Fruit fly (Drosophila melanogaster): ENCODE results near the gene CG43389.
A peak's percentile ranks its signal among the peaks of the same experiment; 100 is the strongest.

Gene CG43389

dm6 chr3L:3245189-3245588 lies 2.6 kb upstream of the CG43389 start:
- TF ChIP-seq Crg-1 (GFP tag; optimal IDR thresholded peaks at IDR 0.05) (no peak), CG7101 (tag; optimal IDR thresholded peaks at IDR 0.05) (no peak), ovo (GFP tag; optimal IDR thresholded peaks at IDR 0.05) (no peak), toe (GFP tag; optimal IDR thresholded peaks at IDR 0.05) (no peak), CG11617 (GFP tag; optimal IDR thresholded peaks at IDR 0.05) (no peak), Clk (GFP tag; optimal IDR thresholded peaks at IDR 0.05) (no peak), bab1 (GFP tag; optimal IDR thresholded peaks at IDR 0.05) (no peak), cnc (optimal IDR thresholded peaks at IDR 0.05) (no peak), kay (GFP tag; ENCODE audit: borderline replicate concordance) (no peak), tj (GFP tag; optimal IDR thresholded peaks at IDR 0.05) (no peak)

dm6 chr3L:3246378-3247129 lies 1.3 kb upstream of the CG43389 start:
- TF ChIP-seq Mnt (GFP tag; optimal IDR thresholded peaks at IDR 0.05) (no peak), kay (GFP tag; ENCODE audit: borderline replicate concordance) (no peak), bab1 (GFP tag; optimal IDR thresholded peaks at IDR 0.05) (no peak), ovo (GFP tag; optimal IDR thresholded peaks at IDR 0.05) (no peak), CG1620 (GFP tag; optimal IDR thresholded peaks at IDR 0.05) (no peak), cic (GFP tag; optimal IDR thresholded peaks at IDR 0.05) (peak; percentile 16)

- TF ChIP-seq tj (GFP tag; optimal IDR thresholded peaks at IDR 0.05) = peak; percentile 11
- TF ChIP-seq Mnt (GFP tag; optimal IDR thresholded peaks at IDR 0.05) = no peak
- TF ChIP-seq CG5204 (GFP tag; optimal IDR thresholded peaks at IDR 0.05) = peak; percentile 1
- TF ChIP-seq Clk (GFP tag; optimal IDR thresholded peaks at IDR 0.05) = no peak
- no peak for TF ChIP-seq cnc (optimal IDR thresholded peaks at IDR 0.05)
- TF ChIP-seq CG14711 (tag; optimal IDR thresholded peaks at IDR 0.05) = peak; percentile 10
- TF ChIP-seq CG1620 (GFP tag; optimal IDR thresholded peaks at IDR 0.05) = no peak
- TF ChIP-seq CG11617 (GFP tag; optimal IDR thresholded peaks at IDR 0.05) = peak; percentile 36
- TF ChIP-seq Hr96 (GFP tag; optimal IDR thresholded peaks at IDR 0.05) = no peak
- no peak for TF ChIP-seq CG7101 (tag; optimal IDR thresholded peaks at IDR 0.05)
- TF ChIP-seq pad (GFP tag; optimal IDR thresholded peaks at IDR 0.05) = peak; percentile 47
- TF ChIP-seq kay (GFP tag; ENCODE audit: borderline replicate concordance) = no peak
- no peak for TF ChIP-seq CG7045 (GFP tag; optimal IDR thresholded peaks at IDR 0.05)
- TF ChIP-seq bab1 (GFP tag; optimal IDR thresholded peaks at IDR 0.05) = peak; percentile 58
- TF ChIP-seq CG12768 (GFP tag; optimal IDR thresholded peaks at IDR 0.05) = no peak
- no peak for TF ChIP-seq ovo (GFP tag; optimal IDR thresholded peaks at IDR 0.05)
- TF ChIP-seq CG33017 (tag; optimal IDR thresholded peaks at IDR 0.05) = no peak
- TF ChIP-seq toe (GFP tag; optimal IDR thresholded peaks at IDR 0.05) = no peak
- TF ChIP-seq Crg-1 (GFP tag; optimal IDR thresholded peaks at IDR 0.05) = no peak
- TF ChIP-seq cic (GFP tag; optimal IDR thresholded peaks at IDR 0.05) = no peak
Measured at dm6 chr3L:3248714-3249663, 1.2 kb downstream of the CG43389 start.

- TF ChIP-seq toe (GFP tag; optimal IDR thresholded peaks at IDR 0.05) = no peak
- TF ChIP-seq ovo (GFP tag; optimal IDR thresholded peaks at IDR 0.05) = no peak
- TF ChIP-seq CG5204 (GFP tag; optimal IDR thresholded peaks at IDR 0.05) = no peak
- no peak for TF ChIP-seq cnc (optimal IDR thresholded peaks at IDR 0.05)
- TF ChIP-seq CG33017 (tag; optimal IDR thresholded peaks at IDR 0.05) = no peak
- no peak for TF ChIP-seq pad (GFP tag; optimal IDR thresholded peaks at IDR 0.05)
- TF ChIP-seq kay (GFP tag; ENCODE audit: borderline replicate concordance) = no peak
Measured at dm6 chr3L:3249664-3249996, 1.8 kb downstream of the CG43389 start.

dm6 chr3L:3249997-3250774 lies 2.4 kb downstream of the CG43389 start:
- TF ChIP-seq Hr96 (GFP tag; optimal IDR thresholded peaks at IDR 0.05) (peak; percentile 96), ovo (GFP tag; optimal IDR thresholded peaks at IDR 0.05) (peak; percentile 77), CG7045 (GFP tag; optimal IDR thresholded peaks at IDR 0.05) (peak; percentile 93), kay (GFP tag; ENCODE audit: borderline replicate concordance) (peak; percentile 85), toe (GFP tag; optimal IDR thresholded peaks at IDR 0.05) (peak; percentile 96), CG5204 (GFP tag; optimal IDR thresholded peaks at IDR 0.05) (peak; percentile 97), CG12768 (GFP tag; optimal IDR thresholded peaks at IDR 0.05) (peak; percentile 93), tj (GFP tag; optimal IDR thresholded peaks at IDR 0.05) (peak; percentile 78), CG7101 (tag; optimal IDR thresholded peaks at IDR 0.05) (peak; percentile 92), CG1620 (GFP tag; optimal IDR thresholded peaks at IDR 0.05) (peak; percentile 94), bab1 (GFP tag; optimal IDR thresholded peaks at IDR 0.05) (peak; percentile 89), pad (GFP tag; optimal IDR thresholded peaks at IDR 0.05) (peak; percentile 86), Crg-1 (GFP tag; optimal IDR thresholded peaks at IDR 0.05) (peak; percentile 81), CG11617 (GFP tag; optimal IDR thresholded peaks at IDR 0.05) (peak; percentile 98), Clk (GFP tag; optimal IDR thresholded peaks at IDR 0.05) (peak; percentile 87), CG14711 (tag; optimal IDR thresholded peaks at IDR 0.05) (peak; percentile 78), cnc (optimal IDR thresholded peaks at IDR 0.05) (no peak), cic (GFP tag; optimal IDR thresholded peaks at IDR 0.05) (peak; percentile 63), CG33017 (tag; optimal IDR thresholded peaks at IDR 0.05) (peak; percentile 86), Mnt (GFP tag; optimal IDR thresholded peaks at IDR 0.05) (peak; percentile 62)
